Worm (Caenorhabditis elegans) whole organism, L4/young adult: Measurements from ENCODE around the gene F22F4.4.

Experiments used
- W03F9.2 ChIP-seq: fragments of 150-350 bp; optimal IDR thresholded peaks from 2 replicates; lab custom pipeline; 2014; ENCODE audit warnings: missing biosample characterization, missing genetic modification characterization
- dao-5 ChIP-seq: sonication (generic microtip); optimal IDR thresholded peaks from 2 replicates; lab custom pipeline; 2016; ENCODE audit warnings: missing genotype, missing genetic modification characterization, moderate library complexity, missing compliant biosample characterization
- him-1 ChIP-seq: sonication (generic microtip); optimal IDR thresholded peaks from 2 replicates; lab custom pipeline; 2016; ENCODE audit warnings: missing genotype, missing genetic modification reagents, missing genetic modification characterization, missing compliant biosample characterization

ce11 chrX:6029075-6029474, 27.7 kb upstream of the F22F4.4 start:
- no peak for TF ChIP-seq W03F9.2 (tag; lab: Kevin White, UChicago)
- no peak for TF ChIP-seq him-1 (tag; lab: Kevin White, UChicago)
- no peak for TF ChIP-seq dao-5 (tag; lab: Kevin White, UChicago)
